Worm (Caenorhabditis elegans) whole organism, L4/young adult: Measurements from ENCODE around the gene F44E5.5.

Experiments used
- dao-5 ChIP-seq: sonication (generic microtip); optimal IDR thresholded peaks from 2 replicates; lab custom pipeline; 2016; ENCODE audit warnings: missing genotype, missing genetic modification characterization, moderate library complexity, missing compliant biosample characterization
- him-1 ChIP-seq: sonication (generic microtip); optimal IDR thresholded peaks from 2 replicates; lab custom pipeline; 2016; ENCODE audit warnings: missing genotype, missing genetic modification reagents, missing genetic modification characterization, missing compliant biosample characterization

- TF ChIP-seq him-1 (tag; lab: Kevin White, UChicago) = no peak
- no peak for TF ChIP-seq dao-5 (tag; lab: Kevin White, UChicago)
Measured at ce11 chrII:11726470-11727106, 32.9 kb upstream of the F44E5.5 start, which contains the start of gene F13D12.5.
